Fruit fly (Drosophila melanogaster): Measurements from ENCODE around the gene tacc.

The tacc gene

dm6 chr3R:4748888-4749717 is at the start of gene tacc (continued):
- TF ChIP-seq ci (GFP tag; IDR thresholded peaks at IDR 0.05) = no peak
- no peak for TF ChIP-seq CG10462 (GFP tag; optimal IDR thresholded peaks at IDR 0.05)
- TF ChIP-seq Scr (GFP tag; IDR thresholded peaks at IDR 0.05; ENCODE audit: partially characterized antibody) = no peak
- no peak for TF ChIP-seq dmrt11E (tag; optimal IDR thresholded peaks at IDR 0.05)
- TF ChIP-seq br (optimal IDR thresholded peaks at IDR 0.05) = no peak
- TF ChIP-seq Blimp-1 (GFP tag; optimal IDR thresholded peaks at IDR 0.05) = no peak
- no peak for TF ChIP-seq CG14014 (GFP tag; IDR thresholded peaks at IDR 0.05)
- TF ChIP-seq CG9437 (GFP tag; optimal IDR thresholded peaks at IDR 0.05) = no peak
- TF ChIP-seq CG13123 (GFP tag; optimal IDR thresholded peaks at IDR 0.05) = no peak
- no peak for TF ChIP-seq crc (GFP tag; optimal IDR thresholded peaks at IDR 0.05)
- no peak for TF ChIP-seq HLHmδ (GFP tag; optimal IDR thresholded peaks at IDR 0.05)
- TF ChIP-seq pum (GFP tag; optimal IDR thresholded peaks at IDR 0.05) = no peak
- TF ChIP-seq Taf1 (GFP tag; IDR thresholded peaks at IDR 0.05) = no peak
- peak; percentile 38 for TF ChIP-seq CG14710 (tag; optimal IDR thresholded peaks at IDR 0.05)
- TF ChIP-seq zfh1 (GFP tag; IDR thresholded peaks at IDR 0.05) = no peak
- no peak for TF ChIP-seq sd (tag; optimal IDR thresholded peaks at IDR 0.05)
- no peak for TF ChIP-seq CG6654 (GFP tag; optimal IDR thresholded peaks at IDR 0.05)
- TF ChIP-seq Dll (GFP tag; IDR thresholded peaks at IDR 0.05; ENCODE audit: partially characterized antibody) = 0 out of 4 replicates have a peak, but pooled peaks have one; percentile 31
- TF ChIP-seq Jarid2 (GFP tag; optimal IDR thresholded peaks at IDR 0.05) = no peak
- TF ChIP-seq CG17186 (GFP tag; optimal IDR thresholded peaks at IDR 0.05) = no peak
- no peak for TF ChIP-seq CG1529 (GFP tag; optimal IDR thresholded peaks at IDR 0.05)
- no peak for TF ChIP-seq CG31224 (GFP tag; IDR thresholded peaks at IDR 0.05)
- TF ChIP-seq tio (GFP tag; optimal IDR thresholded peaks at IDR 0.05) = no peak
- TF ChIP-seq stwl (tag; optimal IDR thresholded peaks at IDR 0.05) = peak; percentile 47
- peak; percentile 33 for TF ChIP-seq CG2116 (GFP tag; optimal IDR thresholded peaks at IDR 0.05)
- TF ChIP-seq dm (GFP tag; optimal IDR thresholded peaks at IDR 0.05) = no peak
- no peak for TF ChIP-seq CG1602 (GFP tag; optimal IDR thresholded peaks at IDR 0.05)
- TF ChIP-seq CG10543 (GFP tag; optimal IDR thresholded peaks at IDR 0.05) = no peak
- TF ChIP-seq CG8765 (GFP tag; IDR thresholded peaks at IDR 0.05) = no peak
- no peak for TF ChIP-seq tna (GFP tag; IDR thresholded peaks at IDR 0.05; ENCODE audit: partially characterized antibody)
- no peak for TF ChIP-seq CG1603 (tag; optimal IDR thresholded peaks at IDR 0.05)
- TF ChIP-seq MTF-1 (GFP tag; optimal IDR thresholded peaks at IDR 0.05; ENCODE audit: borderline replicate concordance) = no peak
- no peak for TF ChIP-seq HmgD (GFP tag; optimal IDR thresholded peaks at IDR 0.05)
- TF ChIP-seq CG10209 (GFP tag; optimal IDR thresholded peaks at IDR 0.05) = no peak
- TF ChIP-seq CG32767 (GFP tag; IDR thresholded peaks at IDR 0.05) = no peak
- peak; percentile 40 for TF ChIP-seq Meics (GFP tag; optimal IDR thresholded peaks at IDR 0.05)
- TF ChIP-seq h (optimal IDR thresholded peaks at IDR 0.05) = no peak
- no peak for TF ChIP-seq Gsc (GFP tag; IDR thresholded peaks at IDR 0.05)
- TF ChIP-seq lov (optimal IDR thresholded peaks at IDR 0.05) = no peak
- no peak for TF ChIP-seq lov (GFP tag; IDR thresholded peaks at IDR 0.05)
- TF ChIP-seq CG15011 (GFP tag; optimal IDR thresholded peaks at IDR 0.05) = no peak
- no peak for TF ChIP-seq ham (GFP tag; IDR thresholded peaks at IDR 0.05)
- no peak for TF ChIP-seq ftz-f1 (GFP tag; optimal IDR thresholded peaks at IDR 0.05)
- no peak for TF ChIP-seq E2f1 (GFP tag; IDR thresholded peaks at IDR 0.05)
- no peak for TF ChIP-seq chif (GFP tag; optimal IDR thresholded peaks at IDR 0.05)
- TF ChIP-seq CG6765 (GFP tag; optimal IDR thresholded peaks at IDR 0.05) = no peak
- TF ChIP-seq CG31388 (GFP tag; optimal IDR thresholded peaks at IDR 0.05) = no peak
- no peak for TF ChIP-seq hth (optimal IDR thresholded peaks at IDR 0.05)
- TF ChIP-seq Asciz (GFP tag; optimal IDR thresholded peaks at IDR 0.05) = no peak
- TF ChIP-seq Rx (GFP tag; IDR thresholded peaks at IDR 0.05) = no peak
- TF ChIP-seq CG14667 (GFP tag; IDR thresholded peaks at IDR 0.05) = no peak

Data from whole organism, embryonic.